Worm (Caenorhabditis elegans): ENCODE data around the gene srv-31.

DNA sequence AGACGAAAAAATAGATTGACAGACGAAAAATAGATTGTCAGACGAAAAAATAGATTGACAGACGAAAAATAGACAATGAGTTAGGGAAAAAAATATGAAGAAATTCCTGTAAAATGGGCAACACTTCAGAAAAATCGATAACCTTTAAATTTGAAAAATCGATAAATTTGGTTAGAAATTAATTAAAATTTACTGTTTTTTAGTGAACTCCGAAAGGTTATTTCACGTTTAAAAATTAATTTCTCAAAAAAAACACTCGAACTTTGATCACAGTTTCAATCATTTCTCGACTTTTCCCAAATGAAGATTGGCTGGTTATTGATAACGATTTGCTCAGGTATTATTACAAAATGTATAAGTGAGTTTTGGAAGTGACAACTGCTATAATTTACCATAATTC lies 35.6 kb upstream of the srv-31 start, which contains the start of gene csp-2:
- no peak for TF ChIP-seq snpc-4 (tag; optimal IDR thresholded peaks at IDR 0.05)
- no peak for TF ChIP-seq nhr-28 (tag; optimal IDR thresholded peaks at IDR 0.05)
- TF ChIP-seq nhr-12 (tag; optimal IDR thresholded peaks at IDR 0.05), result no peak
- no peak for TF ChIP-seq lin-13 (tag; optimal IDR thresholded peaks at IDR 0.05)
- TF ChIP-seq unc-62 (GFP tag; optimal IDR thresholded peaks at IDR 0.05), result no peak
